Worm (Caenorhabditis elegans) whole organism, mixed stage, embryonic: ENCODE data around the gene cnc-5.

Source experiments
- M03D4.4 ChIP-seq: sonication (generic microtip); optimal IDR thresholded peaks from 2 replicates; lab custom pipeline; 2017; ENCODE audit warnings: mild to moderate bottlenecking, missing genetic modification characterization, missing compliant biosample characterization
- ceh-43 ChIP-seq: fragments of 200-800 bp; sonication (Bioruptor generic); optimal IDR thresholded peaks from 2 replicates; lab custom pipeline; 2018; ENCODE audit warnings: mild to moderate bottlenecking, missing genetic modification characterization, moderate library complexity, missing compliant biosample characterization
- drap-1 ChIP-seq: fragments of 200-800 bp; sonication (Bioruptor generic); optimal IDR thresholded peaks from 3 replicates; lab custom pipeline; 2018; ENCODE audit warnings: mild to moderate bottlenecking, missing genetic modification characterization, missing compliant biosample characterization
- lin-13 ChIP-seq: fragments of 150-350 bp; optimal IDR thresholded peaks from 2 replicates; lab custom pipeline; 2014; ENCODE audit warnings: missing biosample characterization, missing genetic modification characterization
- lsy-2 ChIP-seq: fragments of 150-350 bp; optimal IDR thresholded peaks from 2 replicates; lab custom pipeline; 2014; ENCODE audit warnings: missing biosample characterization, missing genetic modification characterization
- pha-4 ChIP-seq: fragments of 150-350 bp; optimal IDR thresholded peaks from 2 replicates; lab custom pipeline; 2018; ENCODE audit warnings: missing biosample characterization, missing genetic modification reagents, missing genetic modification characterization
- snpc-4 ChIP-seq: fragments of 150-350 bp; optimal IDR thresholded peaks from 2 replicates; lab custom pipeline; 2014; ENCODE audit warnings: missing biosample characterization, missing genetic modification characterization
- unc-120 ChIP-seq: sonication (generic microtip); optimal IDR thresholded peaks from 2 replicates; lab custom pipeline; 2017; ENCODE audit warnings: missing genetic modification characterization, missing compliant biosample characterization; ENCODE audit not compliant: poor library complexity, severe bottlenecking
- unc-62 ChIP-seq: fragments of 150-350 bp; optimal IDR thresholded peaks from 2 replicates; lab custom pipeline; 2014; ENCODE audit warnings: missing biosample characterization, missing genetic modification reagents, missing genetic modification characterization
- ztf-11 ChIP-seq: fragments of 150-350 bp; optimal IDR thresholded peaks from 2 replicates; lab custom pipeline; 2014; ENCODE audit warnings: missing biosample characterization, missing genetic modification characterization

- no peak for TF ChIP-seq lsy-2 (tag; lab: Kevin White, UChicago)
- TF ChIP-seq unc-120 (tag; lab: Kevin White, UChicago) = no peak
- TF ChIP-seq M03D4.4 = no peak
- no peak for TF ChIP-seq unc-62
- TF ChIP-seq pha-4 (tag; lab: Kevin White, UChicago) = no peak
- TF ChIP-seq drap-1 (GFP tag; lab: Kevin White, UChicago) = no peak
- no peak for TF ChIP-seq snpc-4 (tag; lab: Kevin White, UChicago)
- TF ChIP-seq ceh-43 = no peak
- TF ChIP-seq lin-13 (tag; lab: Kevin White, UChicago) = no peak
- no peak for TF ChIP-seq ztf-11 (tag; lab: Kevin White, UChicago)
Measured at ce11 chrV:1411459-1411858, 33.7 kb upstream of the cnc-5 start, which contains the start of gene snt-5.
